Fruit fly (Drosophila melanogaster): ENCODE measurements around the gene CG3225.

The CG3225 gene

dm6 chr2L:4850356-4850755 is 32.3 kb upstream of the CG3225 start, which contains the start of the genes mRpS2 and Mon1 (continued):
- TF ChIP-seq jigr1 (GFP tag; IDR thresholded peaks at IDR 0.05) (peak; percentile 77), Nf-YB (GFP tag; optimal IDR thresholded peaks at IDR 0.05) (peak; percentile 74), CTCF (GFP tag; optimal IDR thresholded peaks at IDR 0.05) (peak; percentile 37), CG12744 (GFP tag; optimal IDR thresholded peaks at IDR 0.05) (peak; percentile 65), ssp (GFP tag; IDR thresholded peaks at IDR 0.05) (peak; percentile 90), B-H1 (GFP tag; IDR thresholded peaks at IDR 0.05) (peak; percentile 96), CG1233 (GFP tag; optimal IDR thresholded peaks at IDR 0.05) (peak; percentile 94), zf30C (GFP tag; optimal IDR thresholded peaks at IDR 0.05) (no peak), Opbp (GFP tag; IDR thresholded peaks at IDR 0.05; ENCODE audit: partially characterized antibody) (no peak), caup (GFP tag; optimal IDR thresholded peaks at IDR 0.05; ENCODE audit: severe bottlenecking) (peak; percentile 94), pfk (GFP tag; optimal IDR thresholded peaks at IDR 0.05) (peak; percentile 27), ato (GFP tag; IDR thresholded peaks at IDR 0.05; ENCODE audit: partially characterized antibody) (no peak), croc (GFP tag; conservative IDR thresholded peaks at IDR 0.05) (peak; percentile 83), tgo (GFP tag; IDR thresholded peaks at IDR 0.05) (peak; percentile 98), tio (GFP tag; optimal IDR thresholded peaks at IDR 0.05) (peak; percentile 93), schlank (tag; optimal IDR thresholded peaks at IDR 0.05) (peak; percentile 65), bowl (GFP tag; IDR thresholded peaks at IDR 0.05) (peak; percentile 92), CHES-1-like (GFP tag; optimal IDR thresholded peaks at IDR 0.05) (peak; percentile 75), Spps (tag; optimal IDR thresholded peaks at IDR 0.05) (peak; percentile 94), CG17328 (GFP tag; IDR thresholded peaks at IDR 0.05) (peak; percentile 97), slbo (GFP tag; IDR thresholded peaks at IDR 0.05) (peak; percentile 98), peb (GFP tag; IDR thresholded peaks at IDR 0.05) (peak; percentile 86), disco-r (GFP tag; optimal IDR thresholded peaks at IDR 0.05) (peak; percentile 11), bab2 (GFP tag; optimal IDR thresholded peaks at IDR 0.05) (peak; percentile 83), Adf1 (GFP tag; IDR thresholded peaks at IDR 0.05) (peak; percentile 78), CG2120 (GFP tag; optimal IDR thresholded peaks at IDR 0.05) (peak; percentile 95), Asciz (GFP tag; optimal IDR thresholded peaks at IDR 0.05) (no peak), ham (GFP tag; IDR thresholded peaks at IDR 0.05) (peak; percentile 79), CG14667 (GFP tag; IDR thresholded peaks at IDR 0.05) (peak; percentile 96), CG6272 (GFP tag; IDR thresholded peaks at IDR 0.05) (peak; percentile 95), CG8765 (GFP tag; IDR thresholded peaks at IDR 0.05) (peak; percentile 87), lbe (GFP tag; optimal IDR thresholded peaks at IDR 0.05) (peak; percentile 86), ash1 (GFP tag; optimal IDR thresholded peaks at IDR 0.05) (peak; percentile 47), ems (GFP tag; optimal IDR thresholded peaks at IDR 0.05) (peak; percentile 83), Dref (GFP tag; IDR thresholded peaks at IDR 0.05) (0 out of 2 replicates have a peak, but pooled peaks have one; percentile 37), Mrtf (GFP tag; IDR thresholded peaks at IDR 0.05) (peak; percentile 86), CG4424 (GFP tag; optimal IDR thresholded peaks at IDR 0.05) (peak; percentile 95), Fer2 (tag; optimal IDR thresholded peaks at IDR 0.05) (peak; percentile 93), org-1 (GFP tag; optimal IDR thresholded peaks at IDR 0.05) (peak; percentile 84), CG13424 (tag; optimal IDR thresholded peaks at IDR 0.05) (peak; percentile 97), CG1647 (GFP tag; optimal IDR thresholded peaks at IDR 0.05) (peak; percentile 85), CG18011 (GFP tag; optimal IDR thresholded peaks at IDR 0.05) (peak; percentile 87), CG16863 (GFP tag; optimal IDR thresholded peaks at IDR 0.05) (peak; percentile 51), vnd (GFP tag; IDR thresholded peaks at IDR 0.05; ENCODE audit: partially characterized antibody) (no peak), dmrt99B (tag; optimal IDR thresholded peaks at IDR 0.05) (peak; percentile 94), CG6854 (GFP tag; optimal IDR thresholded peaks at IDR 0.05) (peak; percentile 76), CG8359 (GFP tag; optimal IDR thresholded peaks at IDR 0.05; ENCODE audit: borderline replicate concordance) (peak; percentile 71), ERR (GFP tag; optimal IDR thresholded peaks at IDR 0.05) (peak; percentile 78), MESR4 (GFP tag; optimal IDR thresholded peaks at IDR 0.05) (peak; percentile 80), sima (GFP tag; optimal IDR thresholded peaks at IDR 0.05) (peak; percentile 12), cg (GFP tag; optimal IDR thresholded peaks at IDR 0.05) (no peak), CG4328 (GFP tag; optimal IDR thresholded peaks at IDR 0.05) (peak; percentile 80)

Measured in whole organism, embryonic.